Fruit fly (Drosophila melanogaster) whole organism, embryonic: ENCODE measurements around the gene Zw.

ENCODE experiments used
- CG10267 ChIP-seq: fragments of 200-800 bp; sonication (Bioruptor generic); optimal IDR thresholded peaks from 2 replicates; lab custom pipeline; 2018; ENCODE audit warnings: missing biosample characterization, mild to moderate bottlenecking, missing genetic modification characterization, moderate library complexity
- CG10321 ChIP-seq: fragments of 200-800 bp; sonication (Bioruptor generic); IDR thresholded peaks from 2 replicates; pipeline ENCODE4 v1.3.6; 2022; ENCODE audit warnings: missing biosample characterization, missing genetic modification characterization
- CG14014 ChIP-seq: fragments of 200-800 bp; sonication (Bioruptor generic); IDR thresholded peaks from 2 replicates; pipeline ENCODE4 v1.3.6; 2022; ENCODE audit warnings: missing biosample characterization, missing genetic modification characterization
- CG14050 ChIP-seq: fragments of 200-800 bp; sonication (Bioruptor generic); IDR thresholded peaks from 3 replicates; pipeline ENCODE4 v1.3.6; 2022; ENCODE audit warnings: missing biosample characterization, missing genetic modification characterization
- CG15601 ChIP-seq: fragments of 200-800 bp; sonication (Bioruptor generic); optimal IDR thresholded peaks from 3 replicates; lab custom pipeline; 2019; ENCODE audit warnings: missing biosample characterization, mild to moderate bottlenecking, missing genetic modification characterization, moderate library complexity
- CG17612 ChIP-seq: fragments of 200-800 bp; sonication (Bioruptor generic); IDR thresholded peaks from 2 replicates; pipeline ENCODE4 v1.3.6; 2022; ENCODE audit warnings: missing biosample characterization, missing genetic modification characterization
- CG17829 ChIP-seq: fragments of 200-800 bp; optimal IDR thresholded peaks from 2 replicates; lab custom pipeline; 2019; ENCODE audit warnings: missing biosample characterization, mild to moderate bottlenecking, missing genetic modification characterization, moderate library complexity
- CG1832 ChIP-seq: fragments of 200-800 bp; sonication (Bioruptor generic); optimal IDR thresholded peaks from 2 replicates; lab custom pipeline; 2017; ENCODE audit warnings: missing biosample characterization, mild to moderate bottlenecking, missing genetic modification characterization, inconsistent platforms
- CG18599 ChIP-seq: fragments of 200-800 bp; sonication (Bioruptor generic); optimal IDR thresholded peaks from 3 replicates; lab custom pipeline; 2017; ENCODE audit warnings: missing biosample characterization, missing genetic modification characterization, mild to moderate bottlenecking, moderate library complexity, missing genetic modification reagents
- CG2678 ChIP-seq: fragments of 200-800 bp; sonication (Bioruptor generic); optimal IDR thresholded peaks from 3 replicates; lab custom pipeline; 2019; ENCODE audit warnings: missing biosample characterization, mild to moderate bottlenecking, missing genetic modification characterization, moderate library complexity
- CG32532 ChIP-seq: fragments of 200-800 bp; sonication (Bioruptor generic); IDR thresholded peaks from 2 replicates; pipeline ENCODE4 v1.3.6; 2022; ENCODE audit warnings: missing biosample characterization, missing genetic modification characterization
- CG3838 ChIP-seq: fragments of 200-800 bp; sonication (Bioruptor generic); optimal IDR thresholded peaks from 3 replicates; lab custom pipeline; 2016; ENCODE audit warnings: missing biosample characterization, missing genetic modification characterization
- CG4328 ChIP-seq: fragments of 200-800 bp; sonication (Bioruptor generic); optimal IDR thresholded peaks from 3 replicates; lab custom pipeline; 2017; ENCODE audit warnings: missing biosample characterization, missing genetic modification reagents, missing genetic modification characterization
- Dek ChIP-seq: fragments of 200-800 bp; sonication (Bioruptor generic); optimal IDR thresholded peaks from 3 replicates; lab custom pipeline; 2019; ENCODE audit warnings: missing biosample characterization, mild to moderate bottlenecking, missing genetic modification characterization, moderate library complexity
- Dref ChIP-seq: fragments of 200-800 bp; sonication (Bioruptor generic); IDR thresholded peaks from 2 replicates; pipeline ENCODE4 v1.3.6; 2022; ENCODE audit warnings: missing biosample characterization, missing genetic modification characterization
- E2f2 ChIP-seq: fragments of 200-800 bp; sonication (Bioruptor generic); IDR thresholded peaks from 2 replicates; pipeline ENCODE4 v1.3.6; 2022; ENCODE audit warnings: missing biosample characterization, missing genetic modification characterization
- Elba2 ChIP-seq: fragments of 200-800 bp; sonication (Bioruptor generic); optimal IDR thresholded peaks from 3 replicates; lab custom pipeline; 2016; ENCODE audit warnings: missing biosample characterization, missing genetic modification characterization
- Fer1 ChIP-seq: fragments of 200-800 bp; sonication (Bioruptor generic); optimal IDR thresholded peaks from 2 replicates; lab custom pipeline; 2017; ENCODE audit warnings: missing biosample characterization, mild to moderate bottlenecking, missing genetic modification characterization
- H2.0 ChIP-seq: fragments of 200-800 bp; sonication (Bioruptor generic); IDR thresholded peaks from 2 replicates; pipeline ENCODE4 v1.3.6; 2022; ENCODE audit warnings: missing biosample characterization, missing genetic modification characterization
- Hand ChIP-seq: fragments of 200-800 bp; sonication (Bioruptor generic); optimal IDR thresholded peaks from 2 replicates; lab custom pipeline; 2017; ENCODE audit warnings: mild to moderate bottlenecking, missing biosample characterization, missing genetic modification reagents, missing genetic modification characterization
- HmgD ChIP-seq: fragments of 200-800 bp; sonication (Bioruptor generic); optimal IDR thresholded peaks from 3 replicates; lab custom pipeline; 2016; ENCODE audit warnings: missing biosample characterization, missing genetic modification characterization
- Hmx ChIP-seq: fragments of 200-800 bp; sonication (Bioruptor generic); optimal IDR thresholded peaks from 2 replicates; lab custom pipeline; 2016; ENCODE audit warnings: missing biosample characterization, missing genetic modification characterization
- MESR4 ChIP-seq: fragments of 200-800 bp; sonication (Bioruptor generic); optimal IDR thresholded peaks from 2 replicates; lab custom pipeline; 2018; ENCODE audit warnings: missing biosample characterization, mild to moderate bottlenecking, missing genetic modification characterization, moderate library complexity
- Meics ChIP-seq: fragments of 200-800 bp; sonication (Bioruptor generic); optimal IDR thresholded peaks from 2 replicates; lab custom pipeline; 2017; ENCODE audit warnings: missing biosample characterization, mild to moderate bottlenecking, missing genetic modification characterization
- NK7.1 ChIP-seq: fragments of 200-800 bp; sonication (Bioruptor generic); optimal IDR thresholded peaks from 3 replicates; lab custom pipeline; 2016; ENCODE audit warnings: missing biosample characterization, missing genetic modification characterization
- Scr ChIP-seq: fragments of 200-800 bp; sonication (Bioruptor generic); IDR thresholded peaks from 2 replicates; pipeline ENCODE4 v1.3.6; 2022; ENCODE audit warnings: missing biosample characterization, missing genetic modification characterization; ENCODE audit not compliant: partially characterized antibody
- Sin3A ChIP-seq: fragments of >200 bp; optimal IDR thresholded peaks from 2 replicates; lab custom pipeline; 2018
- Sry-β ChIP-seq: fragments of 200-800 bp; sonication (Bioruptor generic); optimal IDR thresholded peaks from 2 replicates; lab custom pipeline; 2018; ENCODE audit warnings: missing biosample characterization, mild to moderate bottlenecking, missing genetic modification characterization, moderate library complexity
- Xrp1 ChIP-seq: fragments of 200-800 bp; sonication (Bioruptor generic); IDR thresholded peaks from 2 replicates; pipeline ENCODE4 v1.3.6; 2022; ENCODE audit warnings: missing biosample characterization, missing genetic modification characterization
- amos ChIP-seq: fragments of 200-800 bp; sonication (Bioruptor generic); IDR thresholded peaks from 2 replicates; pipeline ENCODE4 v1.3.6; 2022; ENCODE audit warnings: missing biosample characterization, missing genetic modification characterization; ENCODE audit not compliant: partially characterized antibody
- cad ChIP-seq: fragments of >200 bp; optimal IDR thresholded peaks from 2 replicates; lab custom pipeline; 2017; ENCODE audit warnings: missing biosample characterization, missing genetic modification characterization
- disco-r ChIP-seq: fragments of 200-800 bp; sonication (Bioruptor generic); optimal IDR thresholded peaks from 2 replicates; lab custom pipeline; 2016; ENCODE audit warnings: missing biosample characterization, missing genetic modification characterization
- dysf ChIP-seq: fragments of 200-800 bp; sonication (Bioruptor generic); IDR thresholded peaks from 3 replicates; pipeline ENCODE4 v1.3.6; 2022; ENCODE audit warnings: missing biosample characterization, missing genetic modification characterization
- fd3F ChIP-seq: fragments of 200-800 bp; sonication (Bioruptor generic); optimal IDR thresholded peaks from 2 replicates; lab custom pipeline; 2018; ENCODE audit warnings: missing biosample characterization, mild to moderate bottlenecking, missing genetic modification characterization, moderate library complexity
- fd96Cb ChIP-seq: fragments of 200-800 bp; sonication (Bioruptor generic); optimal IDR thresholded peaks from 2 replicates; lab custom pipeline; 2018; ENCODE audit warnings: missing biosample characterization, mild to moderate bottlenecking, missing genetic modification characterization, moderate library complexity
- fu2 ChIP-seq: fragments of 200-800 bp; sonication (Bioruptor generic); optimal IDR thresholded peaks from 2 replicates; lab custom pipeline; 2016; ENCODE audit warnings: missing biosample characterization, missing genetic modification characterization
- gce ChIP-seq: fragments of 200-800 bp; sonication (Bioruptor generic); IDR thresholded peaks from 3 replicates; pipeline ENCODE4 v1.3.6; 2022; ENCODE audit warnings: missing biosample characterization, missing genetic modification characterization
- gsb-n ChIP-seq: fragments of 200-800 bp; sonication (Bioruptor generic); optimal IDR thresholded peaks from 3 replicates; lab custom pipeline; 2018; ENCODE audit warnings: missing biosample characterization, mild to moderate bottlenecking, missing genetic modification characterization
- h ChIP-seq: fragments of >200 bp; optimal IDR thresholded peaks from 2 replicates; lab custom pipeline; 2017
- lmd ChIP-seq: fragments of 200-800 bp; sonication (Bioruptor generic); IDR thresholded peaks from 2 replicates; pipeline ENCODE4 v1.3.6; 2022; ENCODE audit warnings: missing biosample characterization, missing genetic modification characterization
- org-1 ChIP-seq: fragments of 200-800 bp; sonication (Bioruptor generic); optimal IDR thresholded peaks from 2 replicates; lab custom pipeline; 2017; ENCODE audit warnings: missing biosample characterization, missing genetic modification characterization
- pfk ChIP-seq: fragments of 200-800 bp; sonication (Bioruptor generic); optimal IDR thresholded peaks from 2 replicates; lab custom pipeline; 2018; ENCODE audit warnings: missing biosample characterization, mild to moderate bottlenecking, missing genetic modification characterization, moderate library complexity
- repo ChIP-seq: fragments of 200-800 bp; sonication (Bioruptor generic); optimal IDR thresholded peaks from 2 replicates; lab custom pipeline; 2016; ENCODE audit warnings: missing biosample characterization, missing genetic modification characterization
- row ChIP-seq: fragments of 200-800 bp; sonication (Bioruptor generic); IDR thresholded peaks from 3 replicates; pipeline ENCODE4 v1.3.6; 2022; ENCODE audit warnings: missing biosample characterization, missing genetic modification characterization
- sens-2 ChIP-seq: fragments of 200-800 bp; sonication (Bioruptor generic); IDR thresholded peaks from 2 replicates; pipeline ENCODE4 v1.3.6; 2022; ENCODE audit warnings: missing biosample characterization, missing genetic modification characterization
- sima ChIP-seq: fragments of 200-800 bp; sonication (Bioruptor generic); optimal IDR thresholded peaks from 2 replicates; lab custom pipeline; 2016; ENCODE audit warnings: missing biosample characterization, missing genetic modification characterization
- sisA ChIP-seq: fragments of 200-800 bp; sonication (Bioruptor generic); IDR thresholded peaks from 2 replicates; pipeline ENCODE4 v1.3.6; 2022; ENCODE audit warnings: missing biosample characterization, missing genetic modification characterization
- tin ChIP-seq: fragments of 200-800 bp; sonication (Bioruptor generic); optimal IDR thresholded peaks from 3 replicates; lab custom pipeline; 2016; ENCODE audit warnings: missing biosample characterization, missing genetic modification characterization
- ttk ChIP-seq: fragments of 200-800 bp; sonication (Bioruptor generic); IDR thresholded peaks from 2 replicates; pipeline ENCODE4 v2.1.2; 2022; ENCODE audit warnings: missing biosample characterization, missing genetic modification characterization
- wor ChIP-seq: fragments of 200-800 bp; sonication (Bioruptor generic); IDR thresholded peaks from 2 replicates; pipeline ENCODE4 v1.3.6; 2022; ENCODE audit warnings: missing biosample characterization, missing genetic modification characterization
- zen ChIP-seq: fragments of 200-800 bp; sonication (Bioruptor generic); optimal IDR thresholded peaks from 3 replicates; lab custom pipeline; 2018; ENCODE audit warnings: missing biosample characterization, mild to moderate bottlenecking, missing genetic modification characterization, moderate library complexity
- zen2 ChIP-seq: fragments of 200-800 bp; sonication (Bioruptor generic); IDR thresholded peaks from 3 replicates; pipeline ENCODE4 v1.3.6; 2022; ENCODE audit warnings: missing biosample characterization, missing genetic modification characterization; ENCODE audit not compliant: partially characterized antibody
- zfh1 ChIP-seq: fragments of 200-800 bp; sonication (Bioruptor generic); IDR thresholded peaks from 3 replicates; pipeline ENCODE4 v1.3.6; 2022; ENCODE audit warnings: missing biosample characterization, missing genetic modification characterization

Zw gene

DNA sequence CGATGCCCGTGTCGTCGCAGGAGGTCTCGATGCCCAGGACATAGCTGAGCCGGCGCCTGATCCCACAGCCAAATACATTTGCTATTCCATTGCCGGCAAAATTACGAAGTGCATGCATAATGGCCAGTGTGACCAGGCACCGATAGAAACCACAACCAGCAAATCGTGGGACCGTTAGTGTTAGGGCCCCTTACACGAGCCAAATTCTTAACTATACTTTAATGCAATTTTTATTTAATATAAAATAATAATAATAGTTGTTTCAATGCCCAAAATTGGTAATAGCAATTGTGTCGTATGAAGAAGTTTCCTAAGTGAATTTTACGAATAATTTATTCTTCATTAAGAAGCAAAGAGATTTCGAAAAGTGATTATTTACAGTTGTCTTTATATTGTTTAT lies 34.6 kb downstream of the Zw start, which contains the start of gene Tcs4 (continued):
- TF ChIP-seq row (GFP tag; lab: Robert Waterston, UW), result peak; percentile 76
- no peak for TF ChIP-seq fd3F (GFP tag; lab: Kevin White, UChicago)
- TF ChIP-seq CG17829 (tag; lab: Kevin White, UChicago), result peak; percentile 57
- no peak for TF ChIP-seq sima (GFP tag; lab: Kevin White, UChicago)
- TF ChIP-seq CG14050 (GFP tag; lab: Robert Waterston, UW), result no peak
- no peak for TF ChIP-seq dysf (GFP tag; lab: Robert Waterston, UW)
- peak; percentile 43; the same call in 1 of the 2 replicates for TF ChIP-seq Xrp1 (GFP tag; lab: Robert Waterston, UW)
- TF ChIP-seq Dek (tag; lab: Kevin White, UChicago), result peak; percentile 15
- peak; percentile 59 for TF ChIP-seq Scr
- TF ChIP-seq CG32532 (GFP tag; lab: Robert Waterston, UW), result no peak
- TF ChIP-seq CG15601, result peak; percentile 27
- TF ChIP-seq lmd (GFP tag; lab: Robert Waterston, UW), result no peak; the same call in 1 of the 2 replicates
- no peak for TF ChIP-seq Hmx
- TF ChIP-seq CG10267 (tag; lab: Kevin White, UChicago), result peak; percentile 56
- no peak for TF ChIP-seq fd96Cb (tag; lab: Kevin White, UChicago)
- TF ChIP-seq Dref (GFP tag; lab: Robert Waterston, UW), result no peak
- no peak for TF ChIP-seq gce (GFP tag; lab: Robert Waterston, UW)
- TF ChIP-seq zen2, result peak; percentile 60; the same call in 2 of the 3 replicates
- TF ChIP-seq HmgD (GFP tag; lab: Kevin White, UChicago), result no peak
- no peak for TF ChIP-seq gsb-n
- TF ChIP-seq Fer1, result peak; percentile 5
- no peak for TF ChIP-seq disco-r (GFP tag; lab: Kevin White, UChicago)
- no peak for TF ChIP-seq NK7.1 (GFP tag; lab: Kevin White, UChicago)
- no peak for TF ChIP-seq H2.0
- no peak for TF ChIP-seq CG1832 (GFP tag; lab: Kevin White, UChicago)
- no peak for TF ChIP-seq CG3838 (GFP tag; lab: Kevin White, UChicago)
- no peak for TF ChIP-seq CG10321 (GFP tag; lab: Robert Waterston, UW)
- TF ChIP-seq Hand, result no peak
- peak; percentile 25 for TF ChIP-seq Elba2 (GFP tag; lab: Kevin White, UChicago)
- no peak for TF ChIP-seq CG2678 (tag; lab: Kevin White, UChicago)
- TF ChIP-seq E2f2, result peak; percentile 51
- TF ChIP-seq ttk (GFP tag; lab: Robert Waterston, UW), result no peak
- no peak for TF ChIP-seq pfk (GFP tag; lab: Kevin White, UChicago)
- TF ChIP-seq sisA (GFP tag; lab: Robert Waterston, UW), result no peak
- TF ChIP-seq repo (GFP tag; lab: Kevin White, UChicago), result no peak
- no peak for TF ChIP-seq sens-2
- TF ChIP-seq amos, result peak; percentile 46; the same call in 1 of the 2 replicates
- no peak for TF ChIP-seq cad (GFP tag; lab: Kevin White, UChicago)
- TF ChIP-seq fu2 (GFP tag; lab: Kevin White, UChicago), result no peak
- peak; percentile 22 for TF ChIP-seq zen (tag; lab: Kevin White, UChicago)
- no peak for TF ChIP-seq CG17612 (GFP tag; lab: Robert Waterston, UW)
- TF ChIP-seq CG18599, result no peak
- peak; percentile 44 for TF ChIP-seq MESR4
- no peak for TF ChIP-seq wor (GFP tag; lab: Robert Waterston, UW)
- no peak for TF ChIP-seq Sry-β (GFP tag; lab: Kevin White, UChicago)
- no peak for TF ChIP-seq CG14014
- no peak for TF ChIP-seq CG4328
- TF ChIP-seq Sin3A, result peak; percentile 12
- no peak for TF ChIP-seq h
- peak; percentile 29 for TF ChIP-seq tin (GFP tag; lab: Kevin White, UChicago)
- TF ChIP-seq Meics (GFP tag; lab: Kevin White, UChicago), result peak; percentile 28
- TF ChIP-seq zfh1 (GFP tag; lab: Robert Waterston, UW), result no peak
- no peak for TF ChIP-seq org-1 (GFP tag; lab: Kevin White, UChicago)
